Fruit fly (Drosophila melanogaster): Measurements from ENCODE around the gene CG5262.

The CG5262 gene

DNA sequence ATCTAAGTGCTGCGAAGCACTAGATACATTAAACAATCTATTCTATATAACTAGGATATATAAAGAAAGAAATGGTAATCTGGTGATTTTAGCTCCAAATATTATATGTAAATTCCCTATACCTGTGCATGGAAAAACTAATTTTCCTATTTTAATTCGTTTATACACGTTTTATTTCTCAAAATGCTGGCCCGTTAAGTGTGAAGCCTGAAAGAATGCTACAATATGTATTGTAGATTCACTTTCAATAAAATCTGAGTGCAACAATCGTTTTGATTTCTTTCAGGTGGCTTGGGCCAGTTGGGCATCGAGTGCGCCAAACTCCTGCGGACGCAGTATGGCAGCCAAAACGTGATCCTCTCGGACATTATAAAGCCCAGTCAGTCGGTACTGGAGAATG, 37.2 kb upstream of the CG5262 start:
- TF ChIP-seq CG32264 (GFP tag; optimal IDR thresholded peaks at IDR 0.05): no peak
- TF ChIP-seq Dfd (GFP tag; optimal IDR thresholded peaks at IDR 0.05): no peak
- no peak for TF ChIP-seq HLH106 (tag; optimal IDR thresholded peaks at IDR 0.05)
- no peak for TF ChIP-seq ey (GFP tag; optimal IDR thresholded peaks at IDR 0.05)

DNA sequence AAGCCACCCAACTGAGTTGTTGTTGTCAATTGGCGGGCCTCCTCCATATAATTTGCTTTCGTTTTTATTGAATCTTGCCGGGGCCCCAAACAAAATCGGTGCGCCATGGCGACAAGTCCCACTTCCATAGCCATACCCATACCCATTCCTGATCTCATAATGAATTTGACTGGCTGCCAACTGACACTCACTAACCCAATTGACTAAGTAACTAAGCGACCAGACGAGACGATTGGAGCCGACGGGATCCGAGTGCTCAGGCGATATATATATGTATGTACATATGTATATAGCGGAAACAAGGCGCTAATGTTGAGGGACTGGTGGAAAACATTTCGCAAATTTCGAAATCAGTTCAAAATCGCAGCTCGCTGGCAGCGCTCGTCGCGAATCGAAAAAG, 36.3 kb upstream of the CG5262 start, which contains the start of gene Tdh:
Gene Tdh, plus strand, starts transcription at position 346 of the 400 bp plus-strand sequence.
- TF ChIP-seq woc (GFP tag; optimal IDR thresholded peaks at IDR 0.05): no peak
- TF ChIP-seq CrebA (GFP tag; optimal IDR thresholded peaks at IDR 0.05; ENCODE audit: borderline replicate concordance): no peak
- no peak for TF ChIP-seq CG32264 (GFP tag; optimal IDR thresholded peaks at IDR 0.05)
- no peak for TF ChIP-seq Hr78 (GFP tag; optimal IDR thresholded peaks at IDR 0.05)
- TF ChIP-seq sv (GFP tag; optimal IDR thresholded peaks at IDR 0.05): no peak
- no peak for TF ChIP-seq sage (GFP tag; optimal IDR thresholded peaks at IDR 0.05)
- TF ChIP-seq Jra (GFP tag; optimal IDR thresholded peaks at IDR 0.05): no peak
- no peak for TF ChIP-seq HLH106 (tag; optimal IDR thresholded peaks at IDR 0.05)
- no peak for TF ChIP-seq usp (GFP tag; optimal IDR thresholded peaks at IDR 0.05)
- no peak for TF ChIP-seq dsf (GFP tag; optimal IDR thresholded peaks at IDR 0.05; ENCODE audit: borderline replicate concordance)
- no peak for TF ChIP-seq Sp1 (GFP tag; optimal IDR thresholded peaks at IDR 0.05)
- no peak for TF ChIP-seq Abd-B (GFP tag; optimal IDR thresholded peaks at IDR 0.05)
- TF ChIP-seq Hnf4 (GFP tag; optimal IDR thresholded peaks at IDR 0.05): no peak
- TF ChIP-seq ey (GFP tag; optimal IDR thresholded peaks at IDR 0.05): no peak
- TF ChIP-seq GATAd (GFP tag; optimal IDR thresholded peaks at IDR 0.05): no peak
- TF ChIP-seq OdsH (GFP tag; optimal IDR thresholded peaks at IDR 0.05): no peak

DNA sequence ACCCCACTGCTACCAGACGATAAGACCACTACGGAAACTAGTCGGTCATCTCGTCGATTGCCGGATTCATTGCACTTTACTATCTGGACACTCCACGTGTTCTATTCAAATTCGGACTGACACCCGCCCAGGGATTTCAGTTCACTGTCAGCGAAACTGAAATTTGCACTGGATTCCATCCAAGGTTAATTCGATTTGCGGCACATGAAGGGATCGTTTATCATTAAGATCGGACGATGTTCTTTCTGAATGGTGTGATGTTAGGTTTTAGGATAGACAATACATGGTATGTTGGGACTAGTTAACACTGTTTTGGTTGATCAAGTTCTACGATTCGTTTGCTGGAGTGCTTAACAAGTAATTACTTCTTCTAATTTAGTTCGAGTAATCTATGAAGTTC, 35.7 kb upstream of the CG5262 start, which contains the start of gene CG42764:
Gene CG42764, minus strand, starts transcription at position 101 of the 400 bp plus-strand sequence.
- TF ChIP-seq pan (optimal IDR thresholded peaks at IDR 0.05) (no peak), Dif (GFP tag; optimal IDR thresholded peaks at IDR 0.05; ENCODE audit: partially characterized antibody) (no peak), CrebA (GFP tag; optimal IDR thresholded peaks at IDR 0.05; ENCODE audit: borderline replicate concordance) (no peak), Mio (GFP tag; optimal IDR thresholded peaks at IDR 0.05) (no peak)

DNA sequence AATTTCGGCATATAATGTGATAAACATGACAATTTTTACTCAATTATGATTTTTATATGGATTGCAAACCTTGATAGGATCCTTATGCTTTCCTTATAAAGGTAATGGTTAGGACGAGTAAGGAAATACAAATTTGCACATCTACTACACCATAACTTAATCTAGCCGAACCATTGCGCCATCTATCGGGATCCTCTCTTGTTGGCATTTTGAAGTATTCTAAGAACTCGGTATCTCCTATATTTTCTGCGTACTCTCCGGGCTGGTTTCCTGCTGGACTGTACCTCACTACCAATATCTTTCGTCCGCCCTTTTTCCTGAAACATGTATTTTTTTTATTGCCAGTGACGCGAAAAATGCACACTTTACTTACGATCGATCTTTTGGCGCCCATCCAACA, 34.4 kb upstream of the CG5262 start, which contains the start of gene atk:
Gene atk, minus strand, starts transcription at position 186 of the 400 bp plus-strand sequence.
- TF ChIP-seq Vsx2 (GFP tag; optimal IDR thresholded peaks at IDR 0.05; ENCODE audit: partially characterized antibody) (no peak), CrebA (GFP tag; optimal IDR thresholded peaks at IDR 0.05; ENCODE audit: borderline replicate concordance) (no peak), N (GFP tag; optimal IDR thresholded peaks at IDR 0.05) (no peak), Mio (GFP tag; optimal IDR thresholded peaks at IDR 0.05) (no peak), Dif (GFP tag; optimal IDR thresholded peaks at IDR 0.05; ENCODE audit: partially characterized antibody) (no peak), OdsH (GFP tag; optimal IDR thresholded peaks at IDR 0.05) (no peak), jim (GFP tag; optimal IDR thresholded peaks at IDR 0.05) (no peak), woc (GFP tag; optimal IDR thresholded peaks at IDR 0.05) (no peak), Hnf4 (GFP tag; optimal IDR thresholded peaks at IDR 0.05) (no peak), brk (GFP tag; optimal IDR thresholded peaks at IDR 0.05) (no peak), Jra (GFP tag; optimal IDR thresholded peaks at IDR 0.05) (no peak), Abd-B (GFP tag; optimal IDR thresholded peaks at IDR 0.05) (no peak)

DNA sequence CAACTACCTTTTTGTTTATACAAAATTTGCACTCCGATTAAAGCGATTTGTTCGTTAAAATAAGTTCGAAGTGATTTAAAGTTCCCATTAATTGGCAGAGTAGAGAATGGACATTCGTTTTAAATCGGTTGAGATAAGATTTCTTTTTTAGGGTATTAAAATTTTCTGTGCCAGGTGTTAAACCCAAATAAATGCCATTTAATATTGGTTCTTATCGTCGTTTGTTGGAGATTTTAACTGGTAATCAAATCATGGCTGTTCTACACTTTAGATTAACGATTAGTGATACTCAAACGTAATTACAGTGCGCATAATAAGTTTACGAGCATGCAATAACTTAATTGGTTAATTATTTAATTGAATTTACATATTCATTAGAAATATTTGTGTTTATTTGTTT, 32.1 kb upstream of the CG5262 start:
- TF ChIP-seq woc (GFP tag; optimal IDR thresholded peaks at IDR 0.05) (no peak), OdsH (GFP tag; optimal IDR thresholded peaks at IDR 0.05) (no peak), h (GFP tag; optimal IDR thresholded peaks at IDR 0.05) (no peak), Hr78 (GFP tag; optimal IDR thresholded peaks at IDR 0.05) (no peak), tai (GFP tag; optimal IDR thresholded peaks at IDR 0.05) (no peak), br (GFP tag; optimal IDR thresholded peaks at IDR 0.05) (no peak), CG9705 (GFP tag; optimal IDR thresholded peaks at IDR 0.05) (no peak), jim (GFP tag; optimal IDR thresholded peaks at IDR 0.05) (no peak), Rel (GFP tag; optimal IDR thresholded peaks at IDR 0.05) (no peak), Rel (tag; optimal IDR thresholded peaks at IDR 0.05) (no peak), brk (GFP tag; optimal IDR thresholded peaks at IDR 0.05) (no peak), Dif (GFP tag; optimal IDR thresholded peaks at IDR 0.05; ENCODE audit: partially characterized antibody) (no peak), dsf (GFP tag; optimal IDR thresholded peaks at IDR 0.05; ENCODE audit: borderline replicate concordance) (no peak), Myc (optimal IDR thresholded peaks at IDR 0.05) (no peak), Jra (GFP tag; optimal IDR thresholded peaks at IDR 0.05) (no peak)

DNA sequence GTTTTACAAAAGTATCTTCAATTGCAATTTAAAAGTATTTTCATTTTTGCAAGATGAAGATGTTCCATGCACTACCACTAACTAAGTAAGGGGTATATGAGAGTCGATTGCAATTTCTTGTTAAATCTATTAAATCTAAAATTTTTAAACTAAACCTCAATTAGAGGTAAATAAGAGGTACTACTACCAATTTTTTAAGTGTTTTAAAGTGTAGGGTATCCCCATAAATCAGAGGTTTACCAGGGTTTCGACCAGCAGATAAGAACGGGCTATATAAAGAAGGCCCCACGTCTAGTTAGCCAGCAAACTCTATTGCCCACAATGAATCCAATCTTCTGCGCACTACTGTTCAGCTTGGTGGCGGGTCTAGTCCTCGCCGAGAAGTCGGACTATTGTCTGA, 30.1 kb upstream of the CG5262 start, which contains the start of gene mag:
Gene mag, plus strand, starts transcription at position 301 of the 400 bp plus-strand sequence.
- TF ChIP-seq pan (optimal IDR thresholded peaks at IDR 0.05) (no peak), dmrt93B (GFP tag; optimal IDR thresholded peaks at IDR 0.05) (no peak), rgr (GFP tag; optimal IDR thresholded peaks at IDR 0.05) (no peak), Hr83 (GFP tag; optimal IDR thresholded peaks at IDR 0.05; ENCODE audit: poor library complexity, severe bottlenecking) (no peak), Rel (GFP tag; optimal IDR thresholded peaks at IDR 0.05) (no peak), Rel (tag; optimal IDR thresholded peaks at IDR 0.05) (no peak), sv (GFP tag; optimal IDR thresholded peaks at IDR 0.05) (no peak), Sp1 (GFP tag; optimal IDR thresholded peaks at IDR 0.05) (no peak), CG32264 (GFP tag; optimal IDR thresholded peaks at IDR 0.05) (no peak), Myc (optimal IDR thresholded peaks at IDR 0.05) (no peak), fru (GFP tag; optimal IDR thresholded peaks at IDR 0.05) (no peak), Hr78 (GFP tag; optimal IDR thresholded peaks at IDR 0.05) (no peak), Mio (GFP tag; optimal IDR thresholded peaks at IDR 0.05) (no peak), h (GFP tag; optimal IDR thresholded peaks at IDR 0.05) (no peak), Hnf4 (GFP tag; optimal IDR thresholded peaks at IDR 0.05) (no peak), OdsH (GFP tag; optimal IDR thresholded peaks at IDR 0.05) (no peak), tai (GFP tag; optimal IDR thresholded peaks at IDR 0.05) (no peak), sage (GFP tag; optimal IDR thresholded peaks at IDR 0.05) (no peak), CrebA (GFP tag; optimal IDR thresholded peaks at IDR 0.05; ENCODE audit: borderline replicate concordance) (no peak), woc (GFP tag; optimal IDR thresholded peaks at IDR 0.05) (no peak), br (GFP tag; optimal IDR thresholded peaks at IDR 0.05) (no peak)

All from whole organism, wandering third instar larva.